Fruit fly (Drosophila melanogaster) whole organism, embryonic: Measurements from ENCODE around the gene Pa1.

Experiments used
- ATbp ChIP-seq: fragments of 200-800 bp; sonication (Bioruptor generic); optimal IDR thresholded peaks from 2 replicates; lab custom pipeline; 2017; ENCODE audit warnings: missing biosample characterization, mild to moderate bottlenecking, missing genetic modification characterization, missing genetic modification reagents
- Atf3 ChIP-seq: fragments of 200-800 bp; sonication (Bioruptor generic); optimal IDR thresholded peaks from 3 replicates; lab custom pipeline; 2016; ENCODE audit warnings: missing biosample characterization, missing genetic modification characterization
- BtbVII ChIP-seq: fragments of 200-800 bp; sonication (Bioruptor generic); optimal IDR thresholded peaks from 3 replicates; lab custom pipeline; 2017; ENCODE audit warnings: missing biosample characterization, mild to moderate bottlenecking, missing genetic modification characterization
- CG11093 ChIP-seq: fragments of 200-800 bp; sonication (Bioruptor generic); IDR thresholded peaks from 3 replicates; pipeline ENCODE4 v1.3.6; 2022; ENCODE audit warnings: missing biosample characterization, missing genetic modification characterization
- CG11456 ChIP-seq: fragments of 200-800 bp; sonication (Bioruptor generic); IDR thresholded peaks from 3 replicates; pipeline ENCODE4 v1.3.6; 2022; ENCODE audit warnings: missing biosample characterization, missing genetic modification characterization
- CG12219 ChIP-seq: fragments of 200-800 bp; sonication (Bioruptor generic); optimal IDR thresholded peaks from 3 replicates; lab custom pipeline; 2018; ENCODE audit warnings: missing biosample characterization, mild to moderate bottlenecking, missing genetic modification characterization
- CG12391 ChIP-seq: fragments of 200-800 bp; sonication (Bioruptor generic); optimal IDR thresholded peaks from 3 replicates; lab custom pipeline; 2018; ENCODE audit warnings: missing biosample characterization, mild to moderate bottlenecking, missing genetic modification characterization, moderate library complexity
- CG14860 ChIP-seq: fragments of 200-800 bp; sonication (Bioruptor generic); IDR thresholded peaks from 3 replicates; pipeline ENCODE4 v1.3.6; 2022; ENCODE audit warnings: missing biosample characterization, missing genetic modification characterization; ENCODE audit not compliant: partially characterized antibody
- CG16779 ChIP-seq: fragments of 200-800 bp; sonication (Bioruptor generic); IDR thresholded peaks from 2 replicates; pipeline ENCODE4 v1.3.6; 2022; ENCODE audit warnings: missing biosample characterization, missing genetic modification characterization
- CG17186 ChIP-seq: fragments of 200-800 bp; sonication (Bioruptor generic); optimal IDR thresholded peaks from 3 replicates; lab custom pipeline; 2017; ENCODE audit warnings: missing biosample characterization, missing genetic modification reagents, missing genetic modification characterization
- CG18262 ChIP-seq: fragments of 200-800 bp; optimal IDR thresholded peaks from 3 replicates; lab custom pipeline; 2019; ENCODE audit warnings: missing biosample characterization, mild to moderate bottlenecking, missing genetic modification characterization, moderate library complexity
- CG2116 ChIP-seq: fragments of 200-800 bp; sonication (Bioruptor generic); optimal IDR thresholded peaks from 3 replicates; lab custom pipeline; 2018; ENCODE audit warnings: missing biosample characterization, mild to moderate bottlenecking, missing genetic modification characterization
- CG2120 ChIP-seq: fragments of 200-800 bp; sonication (Bioruptor generic); optimal IDR thresholded peaks from 3 replicates; lab custom pipeline; 2016; ENCODE audit warnings: missing biosample characterization, missing genetic modification characterization
- CG2712 ChIP-seq: fragments of 200-800 bp; optimal IDR thresholded peaks from 3 replicates; lab custom pipeline; 2019; ENCODE audit warnings: missing biosample characterization, mild to moderate bottlenecking, missing genetic modification characterization, moderate library complexity
- CG31224 ChIP-seq: fragments of 200-800 bp; sonication (Bioruptor generic); IDR thresholded peaks from 2 replicates; pipeline ENCODE4 v1.3.6; 2022; ENCODE audit warnings: missing biosample characterization, missing genetic modification characterization
- CG32532 ChIP-seq: fragments of 200-800 bp; sonication (Bioruptor generic); IDR thresholded peaks from 2 replicates; pipeline ENCODE4 v1.3.6; 2022; ENCODE audit warnings: missing biosample characterization, missing genetic modification characterization
- CG4617 ChIP-seq: fragments of 200-800 bp; sonication (Bioruptor generic); optimal IDR thresholded peaks from 3 replicates; lab custom pipeline; 2016; ENCODE audit warnings: missing biosample characterization, missing genetic modification characterization, borderline replicate concordance
- CG4730 ChIP-seq: fragments of 200-800 bp; sonication (Bioruptor generic); IDR thresholded peaks from 2 replicates; pipeline ENCODE4 v1.3.6; 2022; ENCODE audit warnings: missing biosample characterization, missing genetic modification characterization
- CG6791 ChIP-seq: fragments of 200-800 bp; sonication (Bioruptor generic); IDR thresholded peaks from 3 replicates; pipeline ENCODE4 v1.3.6; 2022; ENCODE audit warnings: missing biosample characterization, missing genetic modification characterization; ENCODE audit not compliant: partially characterized antibody
- CTCF ChIP-seq: fragments of 200-800 bp; sonication (Bioruptor generic); optimal IDR thresholded peaks from 2 replicates; lab custom pipeline; 2017; ENCODE audit warnings: missing biosample characterization, mild to moderate bottlenecking, missing genetic modification characterization, moderate library complexity
- Fer1 ChIP-seq: fragments of 200-800 bp; sonication (Bioruptor generic); optimal IDR thresholded peaks from 2 replicates; lab custom pipeline; 2017; ENCODE audit warnings: missing biosample characterization, mild to moderate bottlenecking, missing genetic modification characterization
- HLH3B ChIP-seq: fragments of 200-800 bp; sonication (Bioruptor generic); IDR thresholded peaks from 2 replicates; pipeline ENCODE4 v1.3.6; 2022; ENCODE audit warnings: missing biosample characterization, missing genetic modification characterization
- Hand ChIP-seq: fragments of 200-800 bp; sonication (Bioruptor generic); optimal IDR thresholded peaks from 2 replicates; lab custom pipeline; 2017; ENCODE audit warnings: mild to moderate bottlenecking, missing biosample characterization, missing genetic modification reagents, missing genetic modification characterization
- Hr51 ChIP-seq, 2 experiments: fragments of 200-800 bp; sonication (Bioruptor generic); optimal IDR thresholded peaks; 2 replicates in 1 of 2; 3 replicates in 1 of 2; lab custom pipeline; 2016 to 2018; ENCODE audit warnings: missing biosample characterization in 2 of 2, missing genetic modification characterization in 2 of 2, mild to moderate bottlenecking in 1 of 2, moderate library complexity in 1 of 2
- Lhr ChIP-seq: fragments of 200-800 bp; sonication (Bioruptor generic); optimal IDR thresholded peaks from 3 replicates; lab custom pipeline; 2017; ENCODE audit warnings: mild to moderate bottlenecking, missing biosample characterization, missing genetic modification reagents, missing genetic modification characterization
- MBD-R2 ChIP-seq: fragments of 200-800 bp; sonication (Bioruptor generic); IDR thresholded peaks from 2 replicates; pipeline ENCODE4 v1.3.6; 2022; ENCODE audit warnings: missing biosample characterization, missing genetic modification characterization
- Mes4 ChIP-seq: fragments of 200-800 bp; sonication (Bioruptor generic); optimal IDR thresholded peaks from 2 replicates; lab custom pipeline; 2016; ENCODE audit warnings: missing biosample characterization, missing genetic modification characterization
- Oli ChIP-seq: fragments of 200-800 bp; sonication (Bioruptor generic); optimal IDR thresholded peaks from 2 replicates; lab custom pipeline; 2018; ENCODE audit warnings: missing biosample characterization, mild to moderate bottlenecking, missing genetic modification characterization, moderate library complexity
- TFAM ChIP-seq: fragments of 200-800 bp; sonication (Bioruptor generic); optimal IDR thresholded peaks from 2 replicates; lab custom pipeline; 2017; ENCODE audit warnings: missing biosample characterization, missing genetic modification characterization, inconsistent platforms
- Taf1 ChIP-seq: fragments of 200-800 bp; sonication (Bioruptor generic); IDR thresholded peaks from 2 replicates; pipeline ENCODE4 v1.3.6; 2022; ENCODE audit warnings: missing biosample characterization, missing genetic modification characterization
- al ChIP-seq: fragments of 200-800 bp; sonication (Bioruptor generic); IDR thresholded peaks from 2 replicates; pipeline ENCODE4 v1.3.6; 2022; ENCODE audit warnings: missing biosample characterization, missing genetic modification characterization
- ato ChIP-seq: fragments of 200-800 bp; sonication (Bioruptor generic); IDR thresholded peaks from 2 replicates; pipeline ENCODE4 v1.3.6; 2022; ENCODE audit warnings: missing biosample characterization, missing genetic modification characterization; ENCODE audit not compliant: partially characterized antibody
- cad ChIP-seq: fragments of >200 bp; optimal IDR thresholded peaks from 2 replicates; lab custom pipeline; 2017; ENCODE audit warnings: missing biosample characterization, missing genetic modification characterization
- chif ChIP-seq, 2 experiments: fragments of 200-800 bp; sonication (Bioruptor generic); optimal IDR thresholded peaks; 3 replicates each; lab custom pipeline; 2016; ENCODE audit warnings: missing biosample characterization in 2 of 2, missing genetic modification characterization in 2 of 2
- dpn ChIP-seq, 2 experiments: fragments of 200-800 bp; sonication (Bioruptor generic); optimal IDR thresholded peaks; 3 replicates each; lab custom pipeline; 2016; ENCODE audit warnings: missing biosample characterization in 2 of 2, missing genetic modification characterization in 2 of 2
- fd64A ChIP-seq: fragments of 200-800 bp; sonication (Bioruptor generic); optimal IDR thresholded peaks from 3 replicates; lab custom pipeline; 2018; ENCODE audit warnings: missing biosample characterization, mild to moderate bottlenecking, missing genetic modification characterization
- gcm ChIP-seq: fragments of 200-800 bp; sonication (Bioruptor generic); optimal IDR thresholded peaks from 2 replicates; lab custom pipeline; 2019; ENCODE audit warnings: missing biosample characterization, mild to moderate bottlenecking, missing genetic modification characterization, moderate library complexity
- ind ChIP-seq: fragments of 200-800 bp; sonication (Bioruptor generic); optimal IDR thresholded peaks from 3 replicates; lab custom pipeline; 2016; ENCODE audit warnings: missing biosample characterization, missing genetic modification characterization
- jigr1 ChIP-seq: fragments of 200-800 bp; sonication (Bioruptor generic); IDR thresholded peaks from 3 replicates; pipeline ENCODE4 v1.3.6; 2022; ENCODE audit warnings: missing biosample characterization, missing genetic modification characterization
- klu ChIP-seq: fragments of 200-800 bp; sonication (Bioruptor generic); IDR thresholded peaks from 2 replicates; pipeline ENCODE4 v1.3.6; 2022; ENCODE audit warnings: missing biosample characterization, missing genetic modification characterization
- phol ChIP-seq: fragments of 200-800 bp; sonication (Bioruptor generic); optimal IDR thresholded peaks from 3 replicates; lab custom pipeline; 2018; ENCODE audit warnings: missing biosample characterization, mild to moderate bottlenecking, missing genetic modification characterization, moderate library complexity
- run ChIP-seq: fragments of 200-800 bp; sonication (Bioruptor generic); optimal IDR thresholded peaks from 3 replicates; lab custom pipeline; 2018; ENCODE audit warnings: missing biosample characterization, mild to moderate bottlenecking, missing genetic modification characterization
- schlank ChIP-seq: fragments of 200-800 bp; sonication (Bioruptor generic); optimal IDR thresholded peaks from 2 replicates; lab custom pipeline; 2018; ENCODE audit warnings: missing biosample characterization, mild to moderate bottlenecking, missing genetic modification characterization
- shn ChIP-seq: fragments of 200-800 bp; sonication (Bioruptor generic); optimal IDR thresholded peaks from 3 replicates; lab custom pipeline; 2016; ENCODE audit warnings: missing biosample characterization, missing genetic modification characterization
- sim ChIP-seq: fragments of 200-800 bp; sonication (Bioruptor generic); IDR thresholded peaks from 2 replicates; pipeline ENCODE4 v1.3.6; 2022; ENCODE audit warnings: missing biosample characterization, missing genetic modification characterization
- sna ChIP-seq: fragments of 200-800 bp; sonication (Bioruptor generic); IDR thresholded peaks from 2 replicates; pipeline ENCODE4 v1.3.6; 2022; ENCODE audit warnings: missing biosample characterization, missing genetic modification characterization; ENCODE audit not compliant: partially characterized antibody
- ssp ChIP-seq: fragments of 200-800 bp; sonication (Bioruptor generic); IDR thresholded peaks from 2 replicates; pipeline ENCODE4 v1.3.6; 2022; ENCODE audit warnings: missing biosample characterization, missing genetic modification characterization
- stc ChIP-seq: fragments of 200-800 bp; sonication (Bioruptor generic); IDR thresholded peaks from 2 replicates; pipeline ENCODE4 v1.3.6; 2022; ENCODE audit warnings: missing biosample characterization, missing genetic modification characterization
- sug ChIP-seq: fragments of 200-800 bp; optimal IDR thresholded peaks from 2 replicates; lab custom pipeline; 2019; ENCODE audit warnings: missing biosample characterization, mild to moderate bottlenecking, missing genetic modification characterization, moderate library complexity
- zen ChIP-seq: fragments of 200-800 bp; sonication (Bioruptor generic); optimal IDR thresholded peaks from 3 replicates; lab custom pipeline; 2018; ENCODE audit warnings: missing biosample characterization, mild to moderate bottlenecking, missing genetic modification characterization, moderate library complexity
- zen2 ChIP-seq: fragments of 200-800 bp; sonication (Bioruptor generic); IDR thresholded peaks from 3 replicates; pipeline ENCODE4 v1.3.6; 2022; ENCODE audit warnings: missing biosample characterization, missing genetic modification characterization; ENCODE audit not compliant: partially characterized antibody

The Pa1 gene

DNA sequence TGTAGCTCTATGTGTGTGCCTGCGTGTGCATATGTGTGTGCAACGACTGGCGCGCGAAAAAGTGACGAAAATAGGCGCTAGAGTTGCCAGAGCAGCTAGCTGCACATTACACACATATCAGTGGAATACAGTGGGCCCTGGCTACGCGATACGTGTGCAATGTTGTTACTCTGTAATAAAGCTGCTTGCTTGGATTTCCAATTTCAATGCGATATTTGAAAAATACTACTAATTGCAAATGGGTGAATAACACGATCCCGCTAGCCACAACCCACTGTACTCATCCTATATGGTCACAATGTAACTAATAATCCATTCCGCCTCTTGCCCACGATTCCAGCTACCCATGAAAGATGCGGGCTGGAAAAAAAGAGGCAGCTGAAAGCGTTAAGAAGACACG is 7.7 kb upstream of the Pa1 start (continued):
- TF ChIP-seq Lhr (GFP tag; lab: Kevin White, UChicago) = peak; percentile 79
- peak; percentile 87 for TF ChIP-seq MBD-R2 (GFP tag; lab: Robert Waterston, UW)
- TF ChIP-seq Hr51 (GFP tag; optimal IDR thresholded peaks at IDR 0.05; lab: Kevin White, UChicago) = peak; percentile 89 to 92
- TF ChIP-seq CG12219 = peak; percentile 95
- peak; percentile 91 for TF ChIP-seq CG2712
- peak; percentile 85 for TF ChIP-seq CG31224 (GFP tag; lab: Robert Waterston, UW)
- peak; percentile 89 for TF ChIP-seq CG4730 (GFP tag; lab: Robert Waterston, UW)
- peak; percentile 89 for TF ChIP-seq CG12391 (tag; lab: Kevin White, UChicago)
- no peak for TF ChIP-seq CG2116
- no peak for TF ChIP-seq zen2
- peak; percentile 62 for TF ChIP-seq CTCF
- TF ChIP-seq HLH3B (GFP tag; lab: Robert Waterston, UW) = peak; percentile 96
- peak; percentile 94 for TF ChIP-seq CG16779 (GFP tag; lab: Robert Waterston, UW)
- TF ChIP-seq CG11093 = peak; percentile 94
- TF ChIP-seq CG2120 (GFP tag; lab: Kevin White, UChicago) = peak; percentile 95
- peak; percentile 69 for TF ChIP-seq run (tag; lab: Kevin White, UChicago)
- no peak for TF ChIP-seq CG14860
- TF ChIP-seq schlank (tag; lab: Kevin White, UChicago) = peak; percentile 88
- peak; percentile 85 for TF ChIP-seq Atf3
- TF ChIP-seq stc = peak; percentile 94
- TF ChIP-seq phol (tag; lab: Kevin White, UChicago) = peak; percentile 89
- TF ChIP-seq ATbp = peak; percentile 93
- peak; percentile 78 for TF ChIP-seq Hand (GFP tag; lab: Kevin White, UChicago)
- peak; percentile 65 for TF ChIP-seq CG17186 (GFP tag; lab: Kevin White, UChicago)
- TF ChIP-seq Oli (tag; lab: Kevin White, UChicago) = peak; percentile 92
- TF ChIP-seq zen (tag; lab: Kevin White, UChicago) = peak; percentile 81
- no peak for TF ChIP-seq cad (GFP tag; lab: Kevin White, UChicago)
- peak; percentile 96 for TF ChIP-seq CG32532
- peak; percentile 87 for TF ChIP-seq CG18262
- peak; percentile 83 for TF ChIP-seq sim
- TF ChIP-seq sna (GFP tag; lab: Robert Waterston, UW) = no peak
- peak; percentile 82 for TF ChIP-seq sug
- peak; percentile 94 to 97 for TF ChIP-seq dpn (GFP tag; optimal IDR thresholded peaks at IDR 0.05; lab: Kevin White, UChicago)
- peak; percentile 85 for TF ChIP-seq gcm
- peak; percentile 87 for TF ChIP-seq BtbVII (GFP tag; lab: Kevin White, UChicago)
- peak; percentile 88 for TF ChIP-seq Taf1 (GFP tag; lab: Robert Waterston, UW)
- TF ChIP-seq CG4617 (GFP tag; lab: Kevin White, UChicago) = peak; percentile 88
- peak; percentile 87 to 93 for TF ChIP-seq chif (GFP tag; optimal IDR thresholded peaks at IDR 0.05; lab: Kevin White, UChicago)
- peak; percentile 81 for TF ChIP-seq fd64A (GFP tag; lab: Kevin White, UChicago)
- peak; percentile 52 for TF ChIP-seq TFAM
- peak; percentile 89 for TF ChIP-seq al (GFP tag; lab: Robert Waterston, UW)
- TF ChIP-seq ind (GFP tag; lab: Kevin White, UChicago) = peak; percentile 97
- peak; percentile 97 for TF ChIP-seq CG11456 (GFP tag; lab: Robert Waterston, UW)
- peak; percentile 90 for TF ChIP-seq jigr1 (GFP tag; lab: Robert Waterston, UW)
- TF ChIP-seq ssp (GFP tag; lab: Robert Waterston, UW) = peak; percentile 87
- peak; percentile 90 for TF ChIP-seq shn
- no peak for TF ChIP-seq ato
- TF ChIP-seq CG6791 (GFP tag; lab: Robert Waterston, UW) = no peak
- TF ChIP-seq Fer1 (GFP tag; lab: Kevin White, UChicago) = peak; percentile 92
- TF ChIP-seq Mes4 (GFP tag; lab: Kevin White, UChicago) = peak; percentile 88
- TF ChIP-seq klu (GFP tag; lab: Robert Waterston, UW) = peak; percentile 82
